Fruit fly (Drosophila melanogaster): ENCODE data around the gene HDAC4.
A peak's percentile ranks its signal among the peaks of the same experiment; 100 is the strongest.

HDAC4 gene

dm6 chrX:13238294-13238917 is 47.0 kb downstream of the HDAC4 start:
- TF ChIP-seq tj (GFP tag; optimal IDR thresholded peaks at IDR 0.05) (peak; percentile 78), CG7101 (tag; optimal IDR thresholded peaks at IDR 0.05) (peak; percentile 13), Hr96 (GFP tag; optimal IDR thresholded peaks at IDR 0.05) (no peak), CG14711 (tag; optimal IDR thresholded peaks at IDR 0.05) (peak; percentile 13), CG33017 (tag; optimal IDR thresholded peaks at IDR 0.05) (peak; percentile 5), ovo (GFP tag; optimal IDR thresholded peaks at IDR 0.05) (no peak), CG7045 (GFP tag; optimal IDR thresholded peaks at IDR 0.05) (peak; percentile 22)

dm6 chrX:13236516-13237245 is 48.8 kb downstream of the HDAC4 start, which contains the start of gene CG32639:
TSS of gene CG32639 (minus strand) at chrX:13236566.
- TF ChIP-seq toe (GFP tag; optimal IDR thresholded peaks at IDR 0.05), result no peak
- TF ChIP-seq cnc (optimal IDR thresholded peaks at IDR 0.05), result no peak
- TF ChIP-seq CG1620 (GFP tag; optimal IDR thresholded peaks at IDR 0.05), result no peak
- no peak for TF ChIP-seq bab1 (GFP tag; optimal IDR thresholded peaks at IDR 0.05)
- no peak for TF ChIP-seq cic (GFP tag; optimal IDR thresholded peaks at IDR 0.05)

- TF ChIP-seq Hr96 (GFP tag; optimal IDR thresholded peaks at IDR 0.05), result no peak
- no peak for TF ChIP-seq toe (GFP tag; optimal IDR thresholded peaks at IDR 0.05)
- peak; percentile 99 for TF ChIP-seq tj (GFP tag; optimal IDR thresholded peaks at IDR 0.05)
- TF ChIP-seq CG11617 (GFP tag; optimal IDR thresholded peaks at IDR 0.05), result peak; percentile 34
- TF ChIP-seq pad (GFP tag; optimal IDR thresholded peaks at IDR 0.05), result no peak
- TF ChIP-seq kay (GFP tag; ENCODE audit: borderline replicate concordance), result no peak
These were observed 50.5 kb downstream of the HDAC4 start for dm6 chrX:13234738-13235470.

- TF ChIP-seq CG7101 (tag; optimal IDR thresholded peaks at IDR 0.05) (peak; percentile 20), CG14711 (tag; optimal IDR thresholded peaks at IDR 0.05) (peak; percentile 21), tj (GFP tag; optimal IDR thresholded peaks at IDR 0.05) (no peak), CG7045 (GFP tag; optimal IDR thresholded peaks at IDR 0.05) (no peak), bab1 (GFP tag; optimal IDR thresholded peaks at IDR 0.05) (peak; percentile 17), cnc (optimal IDR thresholded peaks at IDR 0.05) (no peak), pad (GFP tag; optimal IDR thresholded peaks at IDR 0.05) (peak; percentile 32), CG5204 (GFP tag; optimal IDR thresholded peaks at IDR 0.05) (no peak), cic (GFP tag; optimal IDR thresholded peaks at IDR 0.05) (no peak), CG1620 (GFP tag; optimal IDR thresholded peaks at IDR 0.05) (peak; percentile 7), CG12768 (GFP tag; optimal IDR thresholded peaks at IDR 0.05) (no peak)
These were observed 51.4 kb downstream of the HDAC4 start for dm6 chrX:13233811-13234737.

- TF ChIP-seq cnc (optimal IDR thresholded peaks at IDR 0.05), result no peak
- no peak for TF ChIP-seq ovo (GFP tag; optimal IDR thresholded peaks at IDR 0.05)
- TF ChIP-seq Clk (GFP tag; optimal IDR thresholded peaks at IDR 0.05), result no peak
- TF ChIP-seq tj (GFP tag; optimal IDR thresholded peaks at IDR 0.05), result peak; percentile 29
- TF ChIP-seq bab1 (GFP tag; optimal IDR thresholded peaks at IDR 0.05), result no peak
These were observed 52.8 kb downstream of the HDAC4 start for dm6 chrX:13232406-13233195.

dm6 chrX:13230974-13231373 is 54.5 kb downstream of the HDAC4 start:
- TF ChIP-seq tj (GFP tag; optimal IDR thresholded peaks at IDR 0.05) (peak; percentile 38), Hr96 (GFP tag; optimal IDR thresholded peaks at IDR 0.05) (no peak)

- TF ChIP-seq tj (GFP tag; optimal IDR thresholded peaks at IDR 0.05), result peak; percentile 82
- no peak for TF ChIP-seq cnc (optimal IDR thresholded peaks at IDR 0.05)
- TF ChIP-seq ovo (GFP tag; optimal IDR thresholded peaks at IDR 0.05), result no peak
These were observed 55.6 kb downstream of the HDAC4 start for dm6 chrX:13229824-13230223.

Data from whole organism, adult.